Worm (Caenorhabditis elegans): Measurements from ENCODE around the gene efl-1.

ce11 chrV:16909871-16910270, 55.6 kb downstream of the efl-1 start, which contains the start of gene F09C6.16:
- no peak for TF ChIP-seq nhr-90 (tag; optimal IDR thresholded peaks at IDR 0.05; ENCODE audit: poor library complexity)
- TF ChIP-seq ceh-8 (GFP tag; optimal IDR thresholded peaks at IDR 0.05): no peak
- no peak for TF ChIP-seq skn-1 (tag; optimal IDR thresholded peaks at IDR 0.05)
